Fruit fly (Drosophila melanogaster) whole organism, embryonic: ENCODE results near the gene CG6431.
A peak's percentile ranks its signal among the peaks of the same experiment; 100 is the strongest.

Experiments used
- Abd-B ChIP-seq: fragments of 200-800 bp; sonication (Bioruptor generic); optimal IDR thresholded peaks from 2 replicates; lab custom pipeline; 2018; ENCODE audit warnings: missing biosample characterization, mild to moderate bottlenecking, missing genetic modification characterization, moderate library complexity
- Awh ChIP-seq: fragments of 200-800 bp; sonication (Bioruptor generic); IDR thresholded peaks from 2 replicates; pipeline ENCODE4, ENCODE4 v1.3.6; 2022; ENCODE audit warnings: missing biosample characterization, missing genetic modification characterization
- CG10959 ChIP-seq: fragments of 200-800 bp; sonication (Bioruptor generic); IDR thresholded peaks from 2 replicates; pipeline ENCODE4 v1.3.6; 2022; ENCODE audit warnings: missing biosample characterization, missing genetic modification characterization
- CG11085 ChIP-seq: fragments of 200-800 bp; sonication (Bioruptor generic); IDR thresholded peaks from 2 replicates; pipeline ENCODE4 v1.3.6; 2022; ENCODE audit warnings: missing biosample characterization, missing genetic modification characterization
- CG11093 ChIP-seq: fragments of 200-800 bp; sonication (Bioruptor generic); IDR thresholded peaks from 3 replicates; pipeline ENCODE4 v1.3.6; 2022; ENCODE audit warnings: missing biosample characterization, missing genetic modification characterization
- CG11398 ChIP-seq: fragments of 200-800 bp; sonication (Bioruptor generic); optimal IDR thresholded peaks from 2 replicates; lab custom pipeline; 2016; ENCODE audit warnings: missing biosample characterization, missing genetic modification characterization
- CG13123 ChIP-seq: fragments of 200-800 bp; sonication (Bioruptor generic); optimal IDR thresholded peaks from 2 replicates; lab custom pipeline; 2016; ENCODE audit warnings: missing biosample characterization, missing genetic modification characterization
- CG13296 ChIP-seq: fragments of 200-800 bp; sonication (Bioruptor generic); optimal IDR thresholded peaks from 3 replicates; lab custom pipeline; 2018; ENCODE audit warnings: missing biosample characterization, mild to moderate bottlenecking, missing genetic modification characterization
- CG16779 ChIP-seq: fragments of 200-800 bp; sonication (Bioruptor generic); IDR thresholded peaks from 2 replicates; pipeline ENCODE4 v1.3.6; 2022; ENCODE audit warnings: missing biosample characterization, missing genetic modification characterization
- CG17912 ChIP-seq: fragments of 200-800 bp; sonication (Bioruptor generic); optimal IDR thresholded peaks from 2 replicates; lab custom pipeline; 2018; ENCODE audit warnings: missing biosample characterization, mild to moderate bottlenecking, missing genetic modification characterization
- CG1792 ChIP-seq: fragments of 200-800 bp; sonication (Bioruptor generic); optimal IDR thresholded peaks from 2 replicates; lab custom pipeline; 2016; ENCODE audit warnings: missing biosample characterization, missing genetic modification characterization
- CG18262 ChIP-seq: fragments of 200-800 bp; optimal IDR thresholded peaks from 3 replicates; lab custom pipeline; 2019; ENCODE audit warnings: missing biosample characterization, mild to moderate bottlenecking, missing genetic modification characterization, moderate library complexity
- CG2120 ChIP-seq: fragments of 200-800 bp; sonication (Bioruptor generic); optimal IDR thresholded peaks from 3 replicates; lab custom pipeline; 2016; ENCODE audit warnings: missing biosample characterization, missing genetic modification characterization
- CG2129 ChIP-seq: fragments of 200-800 bp; sonication (Bioruptor generic); IDR thresholded peaks from 2 replicates; pipeline ENCODE4 v1.3.6; 2022; ENCODE audit warnings: missing biosample characterization, missing genetic modification characterization; ENCODE audit not compliant: partially characterized antibody
- CG32767 ChIP-seq: fragments of 200-800 bp; sonication (Bioruptor generic); IDR thresholded peaks from 2 replicates; pipeline ENCODE4 v1.3.6; 2022; ENCODE audit warnings: missing biosample characterization, missing genetic modification characterization
- CG34224 ChIP-seq: fragments of 200-800 bp; sonication (Bioruptor generic); IDR thresholded peaks from 3 replicates; pipeline ENCODE4 v1.3.6; 2022; ENCODE audit warnings: missing biosample characterization, missing genetic modification characterization; ENCODE audit not compliant: partially characterized antibody
- CG8359 ChIP-seq: fragments of 200-800 bp; sonication (Bioruptor generic); optimal IDR thresholded peaks from 2 replicates; lab custom pipeline; 2017; ENCODE audit warnings: missing biosample characterization, mild to moderate bottlenecking, missing genetic modification characterization, borderline replicate concordance
- CG8388 ChIP-seq: fragments of 200-800 bp; sonication (Bioruptor generic); optimal IDR thresholded peaks from 2 replicates; lab custom pipeline; 2019; ENCODE audit warnings: missing biosample characterization, mild to moderate bottlenecking, missing genetic modification characterization, moderate library complexity
- CG8924 ChIP-seq: fragments of 200-800 bp; optimal IDR thresholded peaks from 3 replicates; lab custom pipeline; 2019; ENCODE audit warnings: missing biosample characterization, mild to moderate bottlenecking, missing genetic modification characterization, moderate library complexity
- CG9876 ChIP-seq: fragments of 200-800 bp; sonication (Bioruptor generic); optimal IDR thresholded peaks from 2 replicates; lab custom pipeline; 2016; ENCODE audit warnings: missing biosample characterization, missing genetic modification characterization
- E2f2 ChIP-seq: fragments of 200-800 bp; sonication (Bioruptor generic); IDR thresholded peaks from 2 replicates; pipeline ENCODE4 v1.3.6; 2022; ENCODE audit warnings: missing biosample characterization, missing genetic modification characterization
- Gsc ChIP-seq: fragments of 200-800 bp; sonication (Bioruptor generic); IDR thresholded peaks from 2 replicates; pipeline ENCODE4 v1.3.6; 2022; ENCODE audit warnings: missing biosample characterization, missing genetic modification characterization
- Hr78 ChIP-seq, 2 experiments: fragments of 200-800 bp in 1 of 2; fragments of >200 bp in 1 of 2; sonication (Bioruptor generic) in 1 of 2; optimal IDR thresholded peaks; 2 replicates each; lab custom pipeline; 2017 to 2019; ENCODE audit warnings: missing biosample characterization in 2 of 2, missing genetic modification characterization in 2 of 2, mild to moderate bottlenecking in 1 of 2, moderate library complexity in 1 of 2
- Lhr ChIP-seq: fragments of 200-800 bp; sonication (Bioruptor generic); optimal IDR thresholded peaks from 3 replicates; lab custom pipeline; 2017; ENCODE audit warnings: mild to moderate bottlenecking, missing biosample characterization, missing genetic modification reagents, missing genetic modification characterization
- Mad ChIP-seq: fragments of 200-800 bp; sonication (Bioruptor generic); optimal IDR thresholded peaks from 2 replicates; lab custom pipeline; 2016; ENCODE audit warnings: missing biosample characterization, missing genetic modification characterization
- Mrtf ChIP-seq: fragments of 200-800 bp; sonication (Bioruptor generic); IDR thresholded peaks from 3 replicates; pipeline ENCODE4 v1.3.6; 2022; ENCODE audit warnings: missing biosample characterization, missing genetic modification characterization
- Nf-YA ChIP-seq: fragments of 200-800 bp; sonication (Bioruptor generic); IDR thresholded peaks from 2 replicates; pipeline ENCODE4 v1.3.6; 2022; ENCODE audit warnings: missing biosample characterization, missing genetic modification characterization
- Oli ChIP-seq: fragments of 200-800 bp; sonication (Bioruptor generic); optimal IDR thresholded peaks from 2 replicates; lab custom pipeline; 2018; ENCODE audit warnings: missing biosample characterization, mild to moderate bottlenecking, missing genetic modification characterization, moderate library complexity
- Optix ChIP-seq: fragments of 200-800 bp; sonication (Bioruptor generic); IDR thresholded peaks from 3 replicates; pipeline ENCODE4 v1.3.6; 2022; ENCODE audit warnings: missing biosample characterization, missing genetic modification characterization
- Sry-δ ChIP-seq: fragments of 200-800 bp; sonication (Bioruptor generic); optimal IDR thresholded peaks from 2 replicates; lab custom pipeline; 2016; ENCODE audit warnings: missing biosample characterization, missing genetic modification characterization
- abd-A ChIP-seq: fragments of 200-800 bp; sonication (Bioruptor generic); optimal IDR thresholded peaks from 3 replicates; lab custom pipeline; 2019; ENCODE audit warnings: missing biosample characterization, mild to moderate bottlenecking, missing genetic modification characterization, moderate library complexity
- bsh ChIP-seq, 2 experiments: fragments of 200-800 bp; sonication (Bioruptor generic); optimal IDR thresholded peaks; 2 replicates each; lab custom pipeline; 2017 to 2018; ENCODE audit warnings: mild to moderate bottlenecking in 2 of 2, missing biosample characterization in 2 of 2, missing genetic modification characterization in 2 of 2, moderate library complexity in 1 of 2
- cas ChIP-seq: fragments of 200-800 bp; sonication (Bioruptor generic); IDR thresholded peaks from 2 replicates; pipeline ENCODE4 v1.3.6; 2022; ENCODE audit warnings: missing biosample characterization, missing genetic modification characterization
- cg ChIP-seq: fragments of 200-800 bp; sonication (Bioruptor generic); optimal IDR thresholded peaks from 3 replicates; lab custom pipeline; 2019; ENCODE audit warnings: missing biosample characterization, mild to moderate bottlenecking, missing genetic modification characterization, moderate library complexity
- ci ChIP-seq: fragments of 200-800 bp; sonication (Bioruptor generic); IDR thresholded peaks from 3 replicates; pipeline ENCODE4 v1.3.6; 2022; ENCODE audit warnings: missing biosample characterization, missing genetic modification characterization
- da ChIP-seq: fragments of 200-800 bp; sonication (Bioruptor generic); optimal IDR thresholded peaks from 2 replicates; lab custom pipeline; 2016; ENCODE audit warnings: missing biosample characterization, missing genetic modification characterization
- dan ChIP-seq: fragments of 200-800 bp; sonication (Bioruptor generic); IDR thresholded peaks from 2 replicates; pipeline ENCODE4 v1.3.6; 2022; ENCODE audit warnings: missing biosample characterization, missing genetic modification characterization
- danr ChIP-seq: fragments of 200-800 bp; sonication (Bioruptor generic); IDR thresholded peaks from 2 replicates; pipeline ENCODE4 v1.3.6; 2022; ENCODE audit warnings: missing biosample characterization, missing genetic modification characterization
- dysf ChIP-seq: fragments of 200-800 bp; sonication (Bioruptor generic); IDR thresholded peaks from 3 replicates; pipeline ENCODE4 v1.3.6; 2022; ENCODE audit warnings: missing biosample characterization, missing genetic modification characterization
- ftz-f1 ChIP-seq: fragments of 200-800 bp; sonication (Bioruptor generic); optimal IDR thresholded peaks from 2 replicates; lab custom pipeline; 2016; ENCODE audit warnings: missing biosample characterization, missing genetic modification characterization
- gt ChIP-seq: fragments of 200-800 bp; sonication (Bioruptor generic); IDR thresholded peaks from 2 replicates; pipeline ENCODE4 v1.3.6; 2022; ENCODE audit warnings: missing biosample characterization, missing genetic modification characterization
- ind ChIP-seq: fragments of 200-800 bp; sonication (Bioruptor generic); optimal IDR thresholded peaks from 3 replicates; lab custom pipeline; 2016; ENCODE audit warnings: missing biosample characterization, missing genetic modification characterization
- jing ChIP-seq: fragments of 200-800 bp; sonication (Bioruptor generic); optimal IDR thresholded peaks from 2 replicates; lab custom pipeline; 2018; ENCODE audit warnings: missing biosample characterization, mild to moderate bottlenecking, missing genetic modification characterization
- jumu ChIP-seq: fragments of 200-800 bp; sonication (Bioruptor generic); optimal IDR thresholded peaks from 3 replicates; lab custom pipeline; 2016; ENCODE audit warnings: missing biosample characterization, missing genetic modification characterization
- lola ChIP-seq, 3 experiments: fragments of >200 bp in 2 of 3; fragments of 200-800 bp in 1 of 3; sonication (Bioruptor generic) in 1 of 3; optimal IDR thresholded peaks; 2 replicates each; lab custom pipeline; 2017 to 2019; ENCODE audit warnings: missing biosample characterization in 3 of 3, missing genetic modification characterization in 3 of 3, mild to moderate bottlenecking in 1 of 3, moderate library complexity in 1 of 3
- otp ChIP-seq: fragments of 200-800 bp; sonication (Bioruptor generic); IDR thresholded peaks from 3 replicates; pipeline ENCODE4, ENCODE4 v1.3.6; 2022; ENCODE audit warnings: missing biosample characterization, missing genetic modification characterization
- pho ChIP-seq: fragments of 200-800 bp; sonication (Bioruptor generic); optimal IDR thresholded peaks from 2 replicates; lab custom pipeline; 2016; ENCODE audit warnings: missing biosample characterization, missing genetic modification characterization
- shn ChIP-seq: fragments of 200-800 bp; sonication (Bioruptor generic); optimal IDR thresholded peaks from 3 replicates; lab custom pipeline; 2016; ENCODE audit warnings: missing biosample characterization, missing genetic modification characterization
- tll ChIP-seq, 2 experiments: fragments of 200-800 bp in 1 of 2; fragments of >200 bp in 1 of 2; sonication (Bioruptor generic) in 1 of 2; optimal IDR thresholded peaks; 2 replicates each; lab custom pipeline; 2017 to 2019; ENCODE audit warnings: missing biosample characterization in 2 of 2, missing genetic modification characterization in 2 of 2, mild to moderate bottlenecking in 1 of 2, moderate library complexity in 1 of 2
- unpg ChIP-seq: fragments of 200-800 bp; sonication (Bioruptor generic); optimal IDR thresholded peaks from 3 replicates; lab custom pipeline; 2018; ENCODE audit warnings: missing biosample characterization, mild to moderate bottlenecking, missing genetic modification characterization, moderate library complexity
- zen2 ChIP-seq: fragments of 200-800 bp; sonication (Bioruptor generic); IDR thresholded peaks from 3 replicates; pipeline ENCODE4 v1.3.6; 2022; ENCODE audit warnings: missing biosample characterization, missing genetic modification characterization; ENCODE audit not compliant: partially characterized antibody

The CG6431 gene

dm6 chr2L:10697992-10698391, 26.0 kb upstream of the CG6431 start, which contains the start of gene CG7300 (continued):
- peak; percentile 65 for TF ChIP-seq unpg (GFP tag; lab: Kevin White, UChicago)
- TF ChIP-seq CG11093 (GFP tag; lab: Robert Waterston, UW) = no peak
- peak; percentile 17 for TF ChIP-seq jing (GFP tag; lab: Kevin White, UChicago)
- no peak for TF ChIP-seq Optix (GFP tag; lab: Robert Waterston, UW)
- no peak for TF ChIP-seq shn (GFP tag; lab: Kevin White, UChicago)
- no peak for TF ChIP-seq Gsc
- TF ChIP-seq CG8924 = peak; percentile 36
- no peak for TF ChIP-seq Mrtf (GFP tag; lab: Robert Waterston, UW)
- TF ChIP-seq dysf (GFP tag; lab: Robert Waterston, UW) = peak; percentile 76
- no peak for TF ChIP-seq cas (GFP tag; lab: Robert Waterston, UW)
- no peak for TF ChIP-seq CG13123 (GFP tag; lab: Kevin White, UChicago)
- TF ChIP-seq CG9876 (GFP tag; lab: Kevin White, UChicago) = no peak
- TF ChIP-seq CG11398 = no peak
- no peak for TF ChIP-seq jumu (GFP tag; lab: Kevin White, UChicago)
- TF ChIP-seq da (GFP tag; lab: Kevin White, UChicago) = no peak
- TF ChIP-seq CG13296 = no peak
- no peak for TF ChIP-seq CG1792 (GFP tag; lab: Kevin White, UChicago)
- peak; percentile 24; the same call in 1 of the 3 replicates for TF ChIP-seq otp (GFP tag; lab: Robert Waterston, UW)
- no peak for TF ChIP-seq Mad (GFP tag; lab: Kevin White, UChicago)
- TF ChIP-seq Hr78 (GFP tag; optimal IDR thresholded peaks at IDR 0.05; lab: Kevin White, UChicago) = no peak
- TF ChIP-seq Lhr (GFP tag; lab: Kevin White, UChicago) = no peak
- peak; percentile 30; the same call in 1 of the 2 replicates for TF ChIP-seq E2f2 (GFP tag; lab: Robert Waterston, UW)
- TF ChIP-seq CG16779 (GFP tag; lab: Robert Waterston, UW) = no peak
- no peak for TF ChIP-seq CG10959
- TF ChIP-seq CG34224 (GFP tag; lab: Robert Waterston, UW) = no peak
- no peak for TF ChIP-seq zen2 (GFP tag; lab: Robert Waterston, UW)
- no peak for TF ChIP-seq Sry-δ (GFP tag; lab: Kevin White, UChicago)
- no peak for TF ChIP-seq danr (GFP tag; lab: Robert Waterston, UW)
- TF ChIP-seq cg (GFP tag; lab: Kevin White, UChicago) = no peak
- TF ChIP-seq tll (GFP tag; optimal IDR thresholded peaks at IDR 0.05; lab: Kevin White, UChicago) = no peak
- TF ChIP-seq Abd-B (GFP tag; lab: Kevin White, UChicago) = peak; percentile 20
- peak; percentile 69; the same call in 1 of the 3 replicates for TF ChIP-seq ci (GFP tag; lab: Robert Waterston, UW)
- TF ChIP-seq CG2129 = no peak
- TF ChIP-seq abd-A (tag; lab: Kevin White, UChicago) = no peak
- peak; percentile 59 for TF ChIP-seq Awh (GFP tag; lab: Robert Waterston, UW)
- no peak for TF ChIP-seq CG17912 (GFP tag; lab: Kevin White, UChicago)
- TF ChIP-seq bsh (GFP tag; optimal IDR thresholded peaks at IDR 0.05; lab: Kevin White, UChicago) = peak in 1 of 2 experiments; percentile 73
- TF ChIP-seq CG8388 (GFP tag; lab: Kevin White, UChicago) = peak; percentile 39
- peak; percentile 59 for TF ChIP-seq CG18262 (tag; lab: Kevin White, UChicago)
- TF ChIP-seq gt = no peak
- TF ChIP-seq pho (GFP tag; lab: Kevin White, UChicago) = peak; percentile 36
- TF ChIP-seq CG2120 (GFP tag; lab: Kevin White, UChicago) = peak; percentile 83
- TF ChIP-seq ind (GFP tag; lab: Kevin White, UChicago) = peak; percentile 63
- TF ChIP-seq Nf-YA (GFP tag; lab: Robert Waterston, UW) = no peak
- TF ChIP-seq CG8359 (GFP tag; lab: Kevin White, UChicago) = no peak
- TF ChIP-seq dan (GFP tag; lab: Robert Waterston, UW) = no peak
- TF ChIP-seq lola (GFP tag; optimal IDR thresholded peaks at IDR 0.05; lab: Kevin White, UChicago) = peak in 1 of 3 experiments; percentile 21
- peak; percentile 57 for TF ChIP-seq Oli
- TF ChIP-seq CG32767 (GFP tag; lab: Robert Waterston, UW) = no peak
- no peak for TF ChIP-seq ftz-f1 (GFP tag; lab: Kevin White, UChicago)
- TF ChIP-seq CG11085 (GFP tag; lab: Robert Waterston, UW) = no peak; the same call in 1 of the 2 replicates
